Worm (Caenorhabditis elegans): ENCODE data around the gene F40G9.15.
"Not testable (repeated sequence)": the region's sequence is repeated elsewhere in the genome, so short reads cannot be mapped to it uniquely, and the experiment has no call there.

ce11 chrIII:160736-161400 is 21.3 kb upstream of the F40G9.15 start:
- TF ChIP-seq dpl-1 (GFP tag; optimal IDR thresholded peaks at IDR 0.05); pha-4 (tag; optimal IDR thresholded peaks at IDR 0.05); sea-2 (GFP tag; IDR thresholded peaks at IDR 0.05); ama-1 (optimal IDR thresholded peaks at IDR 0.05); ama-1 (GFP tag; optimal IDR thresholded peaks at IDR 0.05); lag-1 (GFP tag; IDR thresholded peaks at IDR 0.05); unc-62 (GFP tag; optimal IDR thresholded peaks at IDR 0.05); cebp-1 (GFP tag; IDR thresholded peaks at IDR 0.05); cebp-1 (tag; optimal IDR thresholded peaks at IDR 0.05); ztf-3 (GFP tag; optimal IDR thresholded peaks at IDR 0.05); ztf-26 (tag; optimal IDR thresholded peaks at IDR 0.05); gei-17 (GFP tag; optimal IDR thresholded peaks at IDR 0.05); chd-7 (tag; optimal IDR thresholded peaks at IDR 0.05); snpc-4 (GFP tag; optimal IDR thresholded peaks at IDR 0.05); snpc-4 (tag; optimal IDR thresholded peaks at IDR 0.05): not testable (repeated sequence)

Data from whole organism, young adult.